Fruit fly (Drosophila melanogaster) whole organism, prepupa: ENCODE measurements around the gene Proc.

Experiments
- Blimp-1 ChIP-seq: fragments of 200-800 bp; sonication (Bioruptor generic); optimal IDR thresholded peaks from 3 replicates; lab custom pipeline; 2017; ENCODE audit warnings: missing biosample characterization, missing genetic modification characterization, mild to moderate bottlenecking, moderate library complexity, missing genetic modification reagents
- CG10631 ChIP-seq: fragments of 200-800 bp; sonication (Bioruptor generic); optimal IDR thresholded peaks from 2 replicates; lab custom pipeline; 2016; ENCODE audit warnings: missing biosample characterization, missing genetic modification characterization
- CG10669 ChIP-seq: fragments of 200-800 bp; sonication (Bioruptor generic); optimal IDR thresholded peaks from 3 replicates; lab custom pipeline; 2018; ENCODE audit warnings: missing biosample characterization, mild to moderate bottlenecking, missing genetic modification characterization, moderate library complexity
- CG11294 ChIP-seq: fragments of 200-800 bp; sonication (Bioruptor generic); IDR thresholded peaks from 2 replicates; pipeline ENCODE4 v1.3.6; 2022; ENCODE audit warnings: missing biosample characterization, missing genetic modification characterization
- CG11762 ChIP-seq: fragments of 200-800 bp; sonication (Bioruptor generic); optimal IDR thresholded peaks from 3 replicates; lab custom pipeline; 2016; ENCODE audit warnings: missing biosample characterization, missing genetic modification characterization; ENCODE audit not compliant: insufficient read depth
- CG11902 ChIP-seq: fragments of 200-800 bp; sonication (Bioruptor generic); optimal IDR thresholded peaks from 3 replicates; lab custom pipeline; 2016; ENCODE audit warnings: missing biosample characterization, missing genetic modification characterization
- CG1621 ChIP-seq: fragments of 200-800 bp; sonication (Bioruptor generic); optimal IDR thresholded peaks from 3 replicates; lab custom pipeline; 2018; ENCODE audit warnings: missing biosample characterization, mild to moderate bottlenecking, missing genetic modification characterization
- CG16779 ChIP-seq: fragments of 200-800 bp; sonication (Bioruptor generic); optimal IDR thresholded peaks from 3 replicates; lab custom pipeline; 2017; ENCODE audit warnings: missing biosample characterization, mild to moderate bottlenecking, missing genetic modification characterization
- CG3032 ChIP-seq: fragments of 200-800 bp; optimal IDR thresholded peaks from 2 replicates; lab custom pipeline; 2019; ENCODE audit warnings: missing biosample characterization, mild to moderate bottlenecking, missing genetic modification characterization, moderate library complexity
- CG31627 ChIP-seq: fragments of 200-800 bp; sonication (Bioruptor generic); optimal IDR thresholded peaks from 3 replicates; lab custom pipeline; 2016; ENCODE audit warnings: missing biosample characterization, missing genetic modification characterization
- CG32006 ChIP-seq: fragments of 200-800 bp; sonication (Bioruptor generic); optimal IDR thresholded peaks from 3 replicates; lab custom pipeline; 2017; ENCODE audit warnings: missing biosample characterization, mild to moderate bottlenecking, missing genetic modification characterization
- CG34406 ChIP-seq: fragments of 200-800 bp; sonication (Bioruptor generic); optimal IDR thresholded peaks from 3 replicates; lab custom pipeline; 2016; ENCODE audit warnings: missing biosample characterization, missing genetic modification characterization
- CG3919 ChIP-seq: fragments of 200-800 bp; sonication (Bioruptor generic); optimal IDR thresholded peaks from 3 replicates; lab custom pipeline; 2016; ENCODE audit warnings: missing biosample characterization, missing genetic modification characterization
- CG4318 ChIP-seq: fragments of 200-800 bp; sonication (Bioruptor generic); optimal IDR thresholded peaks from 3 replicates; lab custom pipeline; 2017; ENCODE audit warnings: missing biosample characterization, mild to moderate bottlenecking, missing genetic modification characterization
- CG6792 ChIP-seq: fragments of 200-800 bp; sonication (Bioruptor generic); optimal IDR thresholded peaks from 3 replicates; lab custom pipeline; 2016; ENCODE audit warnings: missing biosample characterization, missing genetic modification characterization
- CG6854 ChIP-seq: fragments of 200-800 bp; sonication (Bioruptor generic); optimal IDR thresholded peaks from 2 replicates; lab custom pipeline; 2017; ENCODE audit warnings: missing biosample characterization, mild to moderate bottlenecking, missing genetic modification characterization
- CG7368 ChIP-seq: fragments of 200-800 bp; sonication (Bioruptor generic); optimal IDR thresholded peaks from 3 replicates; lab custom pipeline; 2016; ENCODE audit warnings: missing biosample characterization, missing genetic modification characterization
- CG8119 ChIP-seq: fragments of 200-800 bp; sonication (Bioruptor generic); IDR thresholded peaks from 3 replicates; pipeline ENCODE4 v1.3.6; 2022; ENCODE audit warnings: missing biosample characterization, missing genetic modification characterization
- CG8319 ChIP-seq: fragments of 200-800 bp; sonication (Bioruptor generic); optimal IDR thresholded peaks from 3 replicates; lab custom pipeline; 2016; ENCODE audit warnings: missing biosample characterization, missing genetic modification characterization
- CG8632 ChIP-seq: fragments of 200-800 bp; sonication (Bioruptor generic); optimal IDR thresholded peaks from 3 replicates; lab custom pipeline; 2016; ENCODE audit warnings: missing biosample characterization, missing genetic modification characterization
- CG9139 ChIP-seq: fragments of 200-800 bp; sonication (Bioruptor generic); optimal IDR thresholded peaks from 3 replicates; lab custom pipeline; 2017; ENCODE audit warnings: missing biosample characterization, mild to moderate bottlenecking, missing genetic modification characterization
- Eip75B ChIP-seq: fragments of 200-800 bp; sonication (Bioruptor generic); optimal IDR thresholded peaks from 3 replicates; lab custom pipeline; 2016; ENCODE audit warnings: missing biosample characterization, missing genetic modification characterization
- Eip78C ChIP-seq: fragments of 200-800 bp; sonication (Bioruptor generic); peaks from one replicate; lab custom pipeline; 2016; ENCODE audit warnings: missing biosample characterization, missing genetic modification characterization
- Ets21C ChIP-seq: fragments of 200-800 bp; sonication (Bioruptor generic); optimal IDR thresholded peaks from 3 replicates; lab custom pipeline; 2016; ENCODE audit warnings: missing biosample characterization, missing genetic modification characterization
- Ets96B ChIP-seq: fragments of 200-800 bp; optimal IDR thresholded peaks from 2 replicates; lab custom pipeline; 2019; ENCODE audit warnings: missing biosample characterization, mild to moderate bottlenecking, missing genetic modification characterization, moderate library complexity
- Hr38 ChIP-seq: sonication (Bioruptor generic); optimal IDR thresholded peaks from 2 replicates; lab custom pipeline; 2016; ENCODE audit warnings: missing biosample characterization, missing genetic modification characterization
- Hr39 ChIP-seq: fragments of 200-800 bp; sonication (Bioruptor generic); optimal IDR thresholded peaks from 2 replicates; lab custom pipeline; 2016; ENCODE audit warnings: missing biosample characterization, missing genetic modification characterization
- Hr4 ChIP-seq: fragments of 200-800 bp; sonication (Bioruptor generic); optimal IDR thresholded peaks from 3 replicates; lab custom pipeline; 2016; ENCODE audit warnings: missing biosample characterization, missing genetic modification characterization
- Met ChIP-seq: fragments of 200-800 bp; sonication (Bioruptor generic); optimal IDR thresholded peaks from 3 replicates; lab custom pipeline; 2016; ENCODE audit warnings: missing biosample characterization, missing genetic modification characterization
- OdsH ChIP-seq: fragments of 200-800 bp; sonication (Bioruptor generic); optimal IDR thresholded peaks from 3 replicates; lab custom pipeline; 2016; ENCODE audit warnings: missing biosample characterization, missing genetic modification characterization
- Smox ChIP-seq: fragments of 200-800 bp; sonication (Bioruptor generic); optimal IDR thresholded peaks from 3 replicates; lab custom pipeline; 2016; ENCODE audit warnings: missing biosample characterization, missing genetic modification characterization
- Sox102F ChIP-seq: fragments of 200-800 bp; sonication (Bioruptor generic); optimal IDR thresholded peaks from 2 replicates; lab custom pipeline; 2016; ENCODE audit warnings: missing biosample characterization, mild to moderate bottlenecking, missing genetic modification characterization
- Sox15 ChIP-seq: fragments of 200-800 bp; sonication (Bioruptor generic); optimal IDR thresholded peaks from 3 replicates; lab custom pipeline; 2016; ENCODE audit warnings: missing biosample characterization, missing genetic modification characterization
- acj6 ChIP-seq: fragments of 200-800 bp; sonication (Bioruptor generic); optimal IDR thresholded peaks from 3 replicates; lab custom pipeline; 2016; ENCODE audit warnings: missing biosample characterization, missing genetic modification characterization
- cyc ChIP-seq: fragments of 200-800 bp; sonication (Bioruptor generic); optimal IDR thresholded peaks from 3 replicates; lab custom pipeline; 2016; ENCODE audit warnings: missing biosample characterization, missing genetic modification characterization
- dsx ChIP-seq: fragments of 200-800 bp; optimal IDR thresholded peaks from 3 replicates; lab custom pipeline; 2019; ENCODE audit warnings: missing biosample characterization, mild to moderate bottlenecking, missing genetic modification characterization, moderate library complexity; ENCODE audit not compliant: poor library complexity, severe bottlenecking
- eg ChIP-seq: fragments of 200-800 bp; sonication (Bioruptor generic); IDR thresholded peaks from 3 replicates; pipeline ENCODE4 v1.3.6; 2022; ENCODE audit warnings: missing biosample characterization, missing genetic modification characterization
- fd85E ChIP-seq: fragments of 200-800 bp; sonication (Bioruptor generic); optimal IDR thresholded peaks from 3 replicates; lab custom pipeline; 2016; ENCODE audit warnings: missing biosample characterization, missing genetic modification characterization
- fkh ChIP-seq: fragments of 200-800 bp; sonication (Bioruptor generic); optimal IDR thresholded peaks from 3 replicates; lab custom pipeline; 2017; ENCODE audit warnings: missing biosample characterization, mild to moderate bottlenecking, missing genetic modification characterization, moderate library complexity
- lz ChIP-seq: fragments of 200-800 bp; sonication (Bioruptor generic); optimal IDR thresholded peaks from 3 replicates; lab custom pipeline; 2016; ENCODE audit warnings: missing biosample characterization, missing genetic modification characterization
- net ChIP-seq: fragments of 200-800 bp; sonication (Bioruptor generic); optimal IDR thresholded peaks from 3 replicates; lab custom pipeline; 2016; ENCODE audit warnings: missing biosample characterization, missing genetic modification characterization
- pdm3 ChIP-seq: fragments of 200-800 bp; sonication (Bioruptor generic); optimal IDR thresholded peaks from 3 replicates; lab custom pipeline; 2016; ENCODE audit warnings: missing biosample characterization, missing genetic modification characterization
- salr ChIP-seq, 2 experiments: fragments of 200-800 bp; sonication (Bioruptor generic); optimal IDR thresholded peaks; 3 replicates each; lab custom pipeline; 2016 to 2018; ENCODE audit warnings: missing biosample characterization in 2 of 2, missing genetic modification characterization in 2 of 2, mild to moderate bottlenecking in 1 of 2
- spab ChIP-seq: fragments of 200-800 bp; sonication (Bioruptor generic); optimal IDR thresholded peaks from 2 replicates; lab custom pipeline; 2017; ENCODE audit warnings: missing biosample characterization, mild to moderate bottlenecking, missing genetic modification characterization, missing genetic modification reagents
- ss ChIP-seq, 2 experiments: fragments of 200-800 bp; sonication (Bioruptor generic); optimal IDR thresholded peaks; 2 replicates in 1 of 2; 3 replicates in 1 of 2; lab custom pipeline; 2017 to 2018; ENCODE audit warnings: mild to moderate bottlenecking in 2 of 2, missing biosample characterization in 2 of 2, missing genetic modification characterization in 2 of 2, moderate library complexity in 1 of 2
- svp ChIP-seq: fragments of 200-800 bp; sonication (Bioruptor generic); peaks from one replicate; lab custom pipeline; 2016; ENCODE audit warnings: missing biosample characterization, missing genetic modification characterization
- topi ChIP-seq: fragments of 200-800 bp; sonication (Bioruptor generic); optimal IDR thresholded peaks from 3 replicates; lab custom pipeline; 2016; ENCODE audit warnings: missing biosample characterization, missing genetic modification characterization

Gene Proc

DNA sequence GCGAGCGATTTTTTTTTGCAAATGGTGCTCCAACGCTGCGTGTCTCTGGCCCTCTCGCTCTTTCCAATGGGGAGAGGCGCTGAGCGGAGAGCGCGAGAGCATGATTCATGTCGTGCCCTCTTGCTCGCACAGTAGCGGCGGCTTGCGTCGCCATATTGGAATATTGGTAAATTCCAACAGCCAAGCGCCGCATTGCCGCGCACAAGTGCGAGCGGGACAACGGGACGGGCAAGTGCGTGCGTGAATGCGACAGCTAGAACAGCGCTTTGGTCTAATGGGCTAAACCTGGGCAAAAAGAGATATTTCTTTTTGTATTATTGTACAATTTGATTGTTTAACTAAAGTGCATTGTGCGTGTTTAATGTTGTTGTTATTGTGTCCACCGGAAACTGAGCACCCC is 43.0 kb downstream of the Proc start (continued):
- TF ChIP-seq Ets96B, result peak; percentile 8
- TF ChIP-seq Eip75B (GFP tag; lab: Kevin White, UChicago), result peak; percentile 37
- TF ChIP-seq CG11762 (GFP tag; lab: Kevin White, UChicago), result no peak
- TF ChIP-seq eg, result peak; percentile 66
- TF ChIP-seq acj6 (GFP tag; lab: Kevin White, UChicago), result no peak
- TF ChIP-seq CG8632, result no peak
- no peak for TF ChIP-seq CG10669 (GFP tag; lab: Kevin White, UChicago)

DNA sequence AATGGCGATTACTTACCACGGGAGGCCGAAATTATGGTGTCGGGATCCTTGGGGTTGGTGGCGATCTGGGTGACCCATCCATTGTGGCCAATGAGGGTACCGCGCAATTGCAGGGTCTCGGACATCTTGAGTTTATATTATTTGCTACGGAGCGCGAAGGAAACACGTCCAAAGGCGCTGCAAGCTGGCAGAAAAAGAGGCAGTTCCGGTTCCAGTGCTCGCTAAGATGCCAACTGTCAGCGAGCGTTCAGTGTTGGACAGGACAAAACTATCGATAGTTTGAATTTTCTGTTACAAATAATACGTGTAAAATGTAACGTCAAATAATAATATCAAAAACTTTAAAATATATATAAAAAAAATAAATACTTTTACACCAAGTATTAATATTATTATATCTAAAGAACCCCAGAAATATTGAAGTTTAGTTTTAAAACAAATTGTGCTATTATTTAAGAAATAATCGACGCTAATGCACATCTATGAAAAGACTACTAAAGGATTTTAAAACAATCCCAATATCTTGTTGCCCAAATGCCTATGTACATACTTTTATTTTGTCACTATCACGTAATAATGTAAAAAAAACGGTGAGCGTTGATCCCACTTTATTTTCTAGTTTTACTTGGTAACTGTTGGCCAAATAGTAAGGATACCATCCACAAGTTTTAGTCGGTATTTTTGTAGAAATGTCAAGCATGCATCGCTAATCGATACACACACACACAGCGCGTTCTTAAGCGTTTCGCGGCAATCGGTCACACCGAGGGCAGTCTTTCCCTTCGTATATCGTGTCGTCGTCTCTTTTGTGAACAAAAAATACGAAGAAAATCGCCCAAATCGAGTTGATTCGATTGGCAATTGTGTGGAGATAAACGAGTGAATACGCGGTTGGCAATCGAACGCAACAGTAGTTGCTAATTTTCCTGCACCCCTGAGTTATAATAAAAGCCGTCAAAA is 43.9 kb downstream of the Proc start, which contains the start of the genes Rack1 and mts:
TSS of gene Rack1 (minus strand) at position 271 of the 960 bp plus-strand sequence.
TSS of gene mts (plus strand) at position 606 of the 960 bp plus-strand sequence.
- TF ChIP-seq fd85E (GFP tag; lab: Kevin White, UChicago) (peak; percentile 72), cyc (GFP tag; lab: Kevin White, UChicago) (peak; percentile 77), svp (GFP tag; lab: Kevin White, UChicago) (peak; percentile 75), ss (GFP tag; optimal IDR thresholded peaks at IDR 0.05; lab: Kevin White, UChicago) (peak; percentile 73 to 83), topi (GFP tag; lab: Kevin White, UChicago) (peak; percentile 79), Smox (peak; percentile 45), Met (GFP tag; lab: Kevin White, UChicago) (peak; percentile 78), Hr38 (GFP tag; lab: Kevin White, UChicago) (no peak), spab (GFP tag; lab: Kevin White, UChicago) (peak; percentile 35), OdsH (GFP tag; lab: Kevin White, UChicago) (peak; percentile 68), CG11762 (GFP tag; lab: Kevin White, UChicago) (peak; percentile 47), pdm3 (GFP tag; lab: Kevin White, UChicago) (peak; percentile 61), Ets96B (no peak), CG1621 (tag; lab: Kevin White, UChicago) (peak; percentile 62), net (GFP tag; lab: Kevin White, UChicago) (peak; percentile 84), CG4318 (GFP tag; lab: Kevin White, UChicago) (no peak), CG34406 (GFP tag; lab: Kevin White, UChicago) (peak; percentile 73), CG9139 (GFP tag; lab: Kevin White, UChicago) (peak; percentile 82), CG8319 (peak; percentile 61), CG6854 (GFP tag; lab: Kevin White, UChicago) (peak; percentile 90), Hr4 (GFP tag; lab: Kevin White, UChicago) (peak; percentile 43), CG16779 (peak; percentile 73), Sox102F (GFP tag; lab: Kevin White, UChicago) (peak; percentile 78), Hr39 (GFP tag; lab: Kevin White, UChicago) (peak; percentile 64), CG10631 (peak; percentile 63), CG7368 (GFP tag; lab: Kevin White, UChicago) (peak; percentile 74), fkh (GFP tag; lab: Kevin White, UChicago) (peak; percentile 57), lz (GFP tag; lab: Kevin White, UChicago) (peak; percentile 82), CG10669 (GFP tag; lab: Kevin White, UChicago) (peak; percentile 71), Blimp-1 (GFP tag; lab: Kevin White, UChicago) (peak; percentile 59), CG11294 (GFP tag; lab: Robert Waterston, UW) (no peak), salr (GFP tag; optimal IDR thresholded peaks at IDR 0.05; lab: Kevin White, UChicago) (peak; percentile 36 to 83), CG8119 (GFP tag; lab: Robert Waterston, UW) (peak; percentile 34; the same call in 1 of the 3 replicates), CG31627 (GFP tag; lab: Kevin White, UChicago) (peak; percentile 64), CG3032 (peak; percentile 60), Ets21C (GFP tag; lab: Kevin White, UChicago) (no peak), Eip78C (GFP tag; lab: Kevin White, UChicago) (peak; percentile 94), eg (peak; percentile 79), Sox15 (GFP tag; lab: Kevin White, UChicago) (peak; percentile 38), CG6792 (GFP tag; lab: Kevin White, UChicago) (peak; percentile 57), CG11902 (GFP tag; lab: Kevin White, UChicago) (peak; percentile 49), CG3919 (peak; percentile 90), dsx (GFP tag; lab: Kevin White, UChicago) (peak; percentile 31), CG32006 (GFP tag; lab: Kevin White, UChicago) (no peak)
